Fruit fly (Drosophila melanogaster): ENCODE results near the gene MTA1-like.

DNA sequence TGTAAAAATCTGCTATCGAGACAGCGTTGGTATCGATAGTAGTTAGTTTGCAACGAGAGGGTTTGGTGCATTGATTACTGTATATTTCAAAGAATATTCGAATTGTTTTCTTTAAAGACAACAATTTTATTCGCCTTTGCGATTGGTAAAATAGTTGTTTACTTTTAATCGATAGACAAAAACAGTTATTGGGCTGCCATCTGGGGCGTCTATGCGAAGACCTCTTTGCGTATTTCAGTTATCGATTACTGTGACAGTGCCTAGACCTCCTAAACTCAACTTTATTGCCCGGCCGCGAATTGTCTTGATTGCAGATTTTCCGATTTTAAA lies 35.5 kb downstream of the MTA1-like start, which contains the start of gene Atu:
- TF ChIP-seq row (GFP tag; IDR thresholded peaks at IDR 0.05) (peak; percentile 62), Sox100B (GFP tag; optimal IDR thresholded peaks at IDR 0.05) (no peak), Rx (GFP tag; IDR thresholded peaks at IDR 0.05) (no peak), Asciz (GFP tag; optimal IDR thresholded peaks at IDR 0.05) (no peak), CG7556 (GFP tag; optimal IDR thresholded peaks at IDR 0.05) (no peak), stwl (tag; optimal IDR thresholded peaks at IDR 0.05) (peak; percentile 60), Bteb2 (GFP tag; optimal IDR thresholded peaks at IDR 0.05) (no peak)
